Fruit fly (Drosophila melanogaster) whole organism, adult: Measurements from ENCODE around the gene tsl.
"Not testable (repeated sequence)": the region's sequence is repeated elsewhere in the genome, so short reads cannot be mapped to it uniquely, and the experiment has no call there.

Experiments used
- CG11617 ChIP-seq: fragments of 200-800 bp; sonication (Bioruptor generic); optimal IDR thresholded peaks from 2 replicates; lab custom pipeline; 2017; ENCODE audit warnings: mild to moderate bottlenecking, missing biosample characterization, missing genetic modification reagents, missing genetic modification characterization
- CG12768 ChIP-seq: fragments of 200-800 bp; sonication (Bioruptor generic); optimal IDR thresholded peaks from 2 replicates; lab custom pipeline; 2017; ENCODE audit warnings: missing biosample characterization, missing genetic modification characterization, mild to moderate bottlenecking, moderate library complexity, missing genetic modification reagents
- CG14711 ChIP-seq: fragments of 200-800 bp; sonication (Bioruptor generic); optimal IDR thresholded peaks from 2 replicates; lab custom pipeline; 2018; ENCODE audit warnings: missing biosample characterization, mild to moderate bottlenecking, missing genetic modification characterization, moderate library complexity
- CG1620 ChIP-seq: fragments of 200-800 bp; sonication (Bioruptor generic); optimal IDR thresholded peaks from 2 replicates; lab custom pipeline; 2016; ENCODE audit warnings: missing biosample characterization, missing genetic modification characterization
- CG33017 ChIP-seq: fragments of 200-800 bp; sonication (Bioruptor generic); optimal IDR thresholded peaks from 2 replicates; lab custom pipeline; 2018; ENCODE audit warnings: missing biosample characterization, mild to moderate bottlenecking, missing genetic modification characterization, moderate library complexity
- CG5204 ChIP-seq: fragments of 200-800 bp; sonication (Bioruptor generic); optimal IDR thresholded peaks from 2 replicates; lab custom pipeline; 2016; ENCODE audit warnings: missing biosample characterization, missing genetic modification characterization
- CG7045 ChIP-seq: fragments of 200-800 bp; sonication (Bioruptor generic); optimal IDR thresholded peaks from 2 replicates; lab custom pipeline; 2017; ENCODE audit warnings: missing biosample characterization, mild to moderate bottlenecking, missing genetic modification characterization
- CG7101 ChIP-seq: fragments of 200-800 bp; sonication (Bioruptor generic); optimal IDR thresholded peaks from 2 replicates; lab custom pipeline; 2018; ENCODE audit warnings: missing biosample characterization, mild to moderate bottlenecking, missing genetic modification characterization, moderate library complexity
- Clk ChIP-seq: fragments of 200-800 bp; sonication (Bioruptor generic); optimal IDR thresholded peaks from 2 replicates; lab custom pipeline; 2017; ENCODE audit warnings: missing biosample characterization, missing genetic modification characterization
- Crg-1 ChIP-seq: fragments of 200-800 bp; sonication (Bioruptor generic); optimal IDR thresholded peaks from 2 replicates; lab custom pipeline; 2016; ENCODE audit warnings: missing biosample characterization, missing genetic modification characterization
- Hr96 ChIP-seq: fragments of 200-800 bp; sonication (Bioruptor generic); optimal IDR thresholded peaks from 2 replicates; lab custom pipeline; 2016; ENCODE audit warnings: missing biosample characterization, missing genetic modification characterization
- Mnt ChIP-seq: fragments of 200-800 bp; sonication (Bioruptor generic); optimal IDR thresholded peaks from 2 replicates; lab custom pipeline; 2016; ENCODE audit warnings: missing biosample characterization, mild to moderate bottlenecking, missing genetic modification characterization
- bab1 ChIP-seq: fragments of 200-800 bp; sonication (Bioruptor generic); optimal IDR thresholded peaks from 3 replicates; lab custom pipeline; 2019; ENCODE audit warnings: missing biosample characterization, mild to moderate bottlenecking, missing genetic modification characterization, moderate library complexity
- cic ChIP-seq: fragments of 200-800 bp; sonication (Bioruptor generic); optimal IDR thresholded peaks from 2 replicates; lab custom pipeline; 2017; ENCODE audit warnings: missing biosample characterization, mild to moderate bottlenecking, missing genetic modification characterization, moderate library complexity
- cnc ChIP-seq, 2 experiments: fragments of >200 bp; optimal IDR thresholded peaks; 2 replicates each; lab custom pipeline; 2017
- kay ChIP-seq: fragments of 200-800 bp; sonication (Bioruptor generic); peaks from one replicate; lab custom pipeline; 2016; ENCODE audit warnings: missing biosample characterization, missing genetic modification characterization, borderline replicate concordance
- ovo ChIP-seq: fragments of 200-800 bp; sonication (Bioruptor generic); optimal IDR thresholded peaks from 2 replicates; lab custom pipeline; 2016; ENCODE audit warnings: missing biosample characterization, missing genetic modification characterization
- pad ChIP-seq: fragments of 200-800 bp; sonication (Bioruptor generic); optimal IDR thresholded peaks from 3 replicates; lab custom pipeline; 2017; ENCODE audit warnings: missing biosample characterization, missing genetic modification characterization, mild to moderate bottlenecking, moderate library complexity, missing genetic modification reagents
- tj ChIP-seq: fragments of 200-800 bp; sonication (Bioruptor generic); optimal IDR thresholded peaks from 3 replicates; lab custom pipeline; 2017; ENCODE audit warnings: missing biosample characterization, mild to moderate bottlenecking, missing genetic modification characterization, moderate library complexity
- toe ChIP-seq: fragments of 200-800 bp; sonication (Bioruptor generic); optimal IDR thresholded peaks from 2 replicates; lab custom pipeline; 2016; ENCODE audit warnings: missing biosample characterization, missing genetic modification characterization

Gene tsl

dm6 chr3R:21745887-21746286, 36.4 kb downstream of the tsl start:
- peak; percentile 0 for TF ChIP-seq cic
- TF ChIP-seq CG33017 (tag; lab: Kevin White, UChicago): no peak

- no peak for TF ChIP-seq CG33017 (tag; lab: Kevin White, UChicago)
Measured at dm6 chr3R:21744988-21745387, 37.3 kb downstream of the tsl start, which contains the start of gene CG31343. Gene CG31343, plus strand, starts transcription at chr3R:21745266.

- peak; percentile 95 for TF ChIP-seq kay
- TF ChIP-seq tj (GFP tag; lab: Kevin White, UChicago): peak; percentile 51
- peak; percentile 72 for TF ChIP-seq cic
- peak; percentile 5 for TF ChIP-seq pad (GFP tag; lab: Kevin White, UChicago)
- no peak for TF ChIP-seq CG11617
Measured at dm6 chr3R:21740766-21741350, 41.5 kb downstream of the tsl start.

dm6 chr3R:21739750-21740319, 42.5 kb downstream of the tsl start, which contains the start of gene CG5849:
Gene CG5849, plus strand, starts transcription at chr3R:21740105.
- no peak for TF ChIP-seq CG12768 (GFP tag; lab: Kevin White, UChicago)
- no peak for TF ChIP-seq tj (GFP tag; lab: Kevin White, UChicago)
- TF ChIP-seq Mnt (GFP tag; lab: Kevin White, UChicago): peak; percentile 22
- no peak for TF ChIP-seq toe (GFP tag; lab: Kevin White, UChicago)
- TF ChIP-seq kay: no peak
- TF ChIP-seq bab1: no peak

dm6 chr3R:21739010-21739409, 43.3 kb downstream of the tsl start, which contains the start of gene CG34034:
Gene CG34034, minus strand, starts transcription at chr3R:21739110.
- TF ChIP-seq cic: no peak
- TF ChIP-seq Clk (GFP tag; lab: Kevin White, UChicago): no peak
- no peak for TF ChIP-seq bab1
- no peak for TF ChIP-seq Crg-1
- no peak for TF ChIP-seq ovo
- no peak for TF ChIP-seq CG7101 (tag; lab: Kevin White, UChicago)
- TF ChIP-seq CG33017 (tag; lab: Kevin White, UChicago): no peak
- no peak for TF ChIP-seq Hr96 (GFP tag; lab: Kevin White, UChicago)
- TF ChIP-seq cnc (optimal IDR thresholded peaks at IDR 0.05; lab: Kevin White, UChicago): no peak
- no peak for TF ChIP-seq CG12768 (GFP tag; lab: Kevin White, UChicago)
- no peak for TF ChIP-seq CG5204
- TF ChIP-seq CG7045 (GFP tag; lab: Kevin White, UChicago): no peak
- no peak for TF ChIP-seq Mnt (GFP tag; lab: Kevin White, UChicago)
- TF ChIP-seq kay: no peak
- no peak for TF ChIP-seq pad (GFP tag; lab: Kevin White, UChicago)
- TF ChIP-seq tj (GFP tag; lab: Kevin White, UChicago): no peak
- no peak for TF ChIP-seq toe (GFP tag; lab: Kevin White, UChicago)

- TF ChIP-seq CG1620 (no peak), tj (GFP tag; lab: Kevin White, UChicago) (no peak), Clk (GFP tag; lab: Kevin White, UChicago) (no peak), CG5204 (no peak), toe (GFP tag; lab: Kevin White, UChicago) (no peak), CG11617 (no peak), Crg-1 (no peak), Mnt (GFP tag; lab: Kevin White, UChicago) (no peak), bab1 (no peak), CG14711 (tag; lab: Kevin White, UChicago) (no peak), Hr96 (GFP tag; lab: Kevin White, UChicago) (no peak), CG12768 (GFP tag; lab: Kevin White, UChicago) (no peak), cnc (optimal IDR thresholded peaks at IDR 0.05; lab: Kevin White, UChicago) (no peak), ovo (no peak), CG33017 (tag; lab: Kevin White, UChicago) (no peak), kay (no peak)
Measured at dm6 chr3R:21737264-21737663, 45.1 kb downstream of the tsl start, which contains the start of gene CG42870. Gene CG42870, minus strand, starts transcription at chr3R:21737364.

- TF ChIP-seq kay (no peak), bab1 (no peak), pad (GFP tag; lab: Kevin White, UChicago) (no peak), CG12768 (GFP tag; lab: Kevin White, UChicago) (no peak), CG5204 (no peak), cic (no peak)
Measured at dm6 chr3R:21736749-21737148, 45.6 kb downstream of the tsl start, which contains the start of gene CG42869. Gene CG42869, minus strand, starts transcription at chr3R:21736849.

- not testable (repeated sequence) for TF ChIP-seq tj (GFP tag; lab: Kevin White, UChicago); ovo; CG5204
Measured at dm6 chr3R:21736196-21736595, 46.1 kb downstream of the tsl start, which contains the start of gene Sfp93F. Gene Sfp93F, minus strand, starts transcription at chr3R:21736296.
